Worm (Caenorhabditis elegans) whole organism, late embryonic: ENCODE measurements around the gene F58D2.2.

Experiments
- C38D4.7 ChIP-seq: fragments of 200-800 bp; sonication (Bioruptor generic); optimal IDR thresholded peaks from 2 replicates; lab custom pipeline; 2018; ENCODE audit warnings: mild to moderate bottlenecking, missing genetic modification characterization, moderate library complexity, missing compliant biosample characterization
- K02D7.2 ChIP-seq: sonication (generic microtip); optimal IDR thresholded peaks from 2 replicates; lab custom pipeline; 2017; ENCODE audit warnings: mild to moderate bottlenecking, missing genetic modification characterization, missing compliant biosample characterization
- K09A11.1 ChIP-seq: sonication (generic microtip); optimal IDR thresholded peaks from 2 replicates; lab custom pipeline; 2017; ENCODE audit warnings: antibody characterized with exemption, mild to moderate bottlenecking, missing genetic modification characterization, missing compliant biosample characterization; ENCODE audit not compliant: insufficient read depth
- T23F11.4 ChIP-seq: fragments of 200-800 bp; sonication (Bioruptor generic); optimal IDR thresholded peaks from 2 replicates; lab custom pipeline; 2018; ENCODE audit warnings: mild to moderate bottlenecking, missing genetic modification characterization, missing compliant biosample characterization
- ceh-18 ChIP-seq: sonication (generic microtip); optimal IDR thresholded peaks from 2 replicates; lab custom pipeline; 2016; ENCODE audit warnings: missing genetic modification characterization, missing compliant biosample characterization
- ceh-2 ChIP-seq: sonication (generic microtip); optimal IDR thresholded peaks from 2 replicates; lab custom pipeline; 2016; ENCODE audit warnings: missing genotype, missing genetic modification characterization, missing compliant biosample characterization
- ceh-24 ChIP-seq: sonication (generic microtip); optimal IDR thresholded peaks from 2 replicates; lab custom pipeline; 2016; ENCODE audit warnings: mild to moderate bottlenecking, missing genetic modification characterization, missing compliant biosample characterization
- ceh-30 ChIP-seq: fragments of 150-350 bp; optimal IDR thresholded peaks from 2 replicates; lab custom pipeline; 2014; ENCODE audit warnings: missing biosample characterization, missing genetic modification characterization
- ceh-31 ChIP-seq: sonication (generic microtip); optimal IDR thresholded peaks from 2 replicates; lab custom pipeline; 2016; ENCODE audit warnings: missing genetic modification characterization, missing compliant biosample characterization
- ceh-34 ChIP-seq: sonication (generic microtip); optimal IDR thresholded peaks from 2 replicates; lab custom pipeline; 2016; ENCODE audit warnings: mild to moderate bottlenecking, missing genetic modification characterization, missing compliant biosample characterization
- ceh-9 ChIP-seq: sonication (generic microtip); optimal IDR thresholded peaks from 2 replicates; lab custom pipeline; 2016; ENCODE audit warnings: mild to moderate bottlenecking, missing genetic modification characterization, inconsistent platforms, missing compliant biosample characterization
- che-1 ChIP-seq: sonication (generic microtip); optimal IDR thresholded peaks from 2 replicates; lab custom pipeline; 2016; ENCODE audit warnings: mild to moderate bottlenecking, missing genetic modification characterization, missing compliant biosample characterization
- dmd-4 ChIP-seq: sonication (generic microtip); optimal IDR thresholded peaks from 2 replicates; lab custom pipeline; 2016; ENCODE audit warnings: borderline replicate concordance, missing genetic modification characterization, missing compliant biosample characterization
- ets-4 ChIP-seq: sonication (generic microtip); optimal IDR thresholded peaks from 2 replicates; lab custom pipeline; 2016; ENCODE audit warnings: missing genetic modification characterization, missing compliant biosample characterization
- fax-1 ChIP-seq: sonication (generic microtip); optimal IDR thresholded peaks from 2 replicates; lab custom pipeline; 2016; ENCODE audit warnings: missing genotype, missing genetic modification characterization, missing compliant biosample characterization
- fkh-6 ChIP-seq: sonication (generic microtip); optimal IDR thresholded peaks from 2 replicates; lab custom pipeline; 2016; ENCODE audit warnings: missing genetic modification characterization, missing compliant biosample characterization
- gmeb-2 ChIP-seq: sonication (generic microtip); optimal IDR thresholded peaks from 2 replicates; lab custom pipeline; 2016; ENCODE audit warnings: missing genetic modification characterization, inconsistent platforms, missing compliant biosample characterization
- hlh-13 ChIP-seq: fragments of 200-800 bp; sonication (Bioruptor generic); optimal IDR thresholded peaks from 2 replicates; lab custom pipeline; 2018; ENCODE audit warnings: mild to moderate bottlenecking, missing genetic modification characterization, missing compliant biosample characterization
- hlh-6 ChIP-seq: sonication (generic microtip); optimal IDR thresholded peaks from 2 replicates; lab custom pipeline; 2016; ENCODE audit warnings: missing genotype, missing genetic modification characterization, missing compliant biosample characterization
- lim-6 ChIP-seq: sonication (generic microtip); optimal IDR thresholded peaks from 2 replicates; lab custom pipeline; 2016; ENCODE audit warnings: missing genetic modification characterization, missing compliant biosample characterization
- lin-11 ChIP-seq: fragments of 200-800 bp; sonication (Bioruptor generic); optimal IDR thresholded peaks from 2 replicates; lab custom pipeline; 2018; ENCODE audit warnings: mild to moderate bottlenecking, missing genetic modification characterization, missing compliant biosample characterization
- madf-2 ChIP-seq: sonication (generic microtip); optimal IDR thresholded peaks from 2 replicates; lab custom pipeline; 2017; ENCODE audit warnings: missing genetic modification characterization, missing compliant biosample characterization
- nhr-11 ChIP-seq: fragments of 150-350 bp; optimal IDR thresholded peaks from 2 replicates; lab custom pipeline; 2014; ENCODE audit warnings: missing biosample characterization, missing genetic modification characterization
- npax-4 ChIP-seq: sonication (generic microtip); optimal IDR thresholded peaks from 2 replicates; lab custom pipeline; 2016; ENCODE audit warnings: missing genetic modification characterization, missing compliant biosample characterization
- odd-2 ChIP-seq: sonication (generic microtip); optimal IDR thresholded peaks from 2 replicates; lab custom pipeline; 2017; ENCODE audit warnings: antibody characterized with exemption, mild to moderate bottlenecking, missing genetic modification characterization, missing compliant biosample characterization
- pat-9 ChIP-seq: fragments of 200-800 bp; sonication (Bioruptor generic); optimal IDR thresholded peaks from 2 replicates; lab custom pipeline; 2018; ENCODE audit warnings: mild to moderate bottlenecking, missing genetic modification characterization, moderate library complexity, missing compliant biosample characterization
- pha-2 ChIP-seq: sonication (generic microtip); optimal IDR thresholded peaks from 2 replicates; lab custom pipeline; 2017; ENCODE audit warnings: mild to moderate bottlenecking, missing genetic modification characterization, missing compliant biosample characterization
- ref-2 ChIP-seq: sonication (generic microtip); optimal IDR thresholded peaks from 2 replicates; lab custom pipeline; 2016; ENCODE audit warnings: missing genetic modification characterization, missing compliant biosample characterization
- rnt-1 ChIP-seq: sonication (generic microtip); optimal IDR thresholded peaks from 2 replicates; lab custom pipeline; 2016; ENCODE audit warnings: missing genetic modification characterization, missing compliant biosample characterization
- syd-9 ChIP-seq: sonication (generic microtip); optimal IDR thresholded peaks from 2 replicates; lab custom pipeline; 2016; ENCODE audit warnings: mild to moderate bottlenecking, missing genetic modification characterization, moderate library complexity, missing compliant biosample characterization
- tbx-2 ChIP-seq: sonication (generic microtip); optimal IDR thresholded peaks from 2 replicates; lab custom pipeline; 2016; ENCODE audit warnings: missing genetic modification characterization, missing compliant biosample characterization
- tbx-7 ChIP-seq: sonication (generic microtip); optimal IDR thresholded peaks from 2 replicates; lab custom pipeline; 2016; ENCODE audit warnings: missing genotype, missing genetic modification characterization, missing compliant biosample characterization
- ttx-3 ChIP-seq: sonication (generic microtip); optimal IDR thresholded peaks from 2 replicates; lab custom pipeline; 2016; ENCODE audit warnings: missing genetic modification reagents, missing genetic modification characterization, missing compliant biosample characterization
- unc-3 ChIP-seq, 2 experiments: fragments of 200-800 bp in 1 of 2; sonication (Bioruptor generic) in 1 of 2; sonication (generic microtip) in 1 of 2; conservative IDR thresholded peaks in 1 of 2; optimal IDR thresholded peaks in 1 of 2; 2 replicates each; pipeline versions ENCODE4 v1.3.6 to Lab custom; 2016 to 2022; ENCODE audit warnings: missing compliant biosample characterization in 2 of 2, missing genetic modification characterization in 2 of 2, missing genetic modification reagents in 1 of 2
- unc-55 ChIP-seq: sonication (generic microtip); optimal IDR thresholded peaks from 2 replicates; lab custom pipeline; 2017; ENCODE audit warnings: missing biosample characterization, missing genetic modification reagents, missing genetic modification characterization
- zip-5 ChIP-seq: sonication (generic microtip); optimal IDR thresholded peaks from 2 replicates; lab custom pipeline; 2016; ENCODE audit warnings: missing genetic modification characterization, missing compliant biosample characterization
- ztf-16 ChIP-seq: sonication (generic microtip); optimal IDR thresholded peaks from 2 replicates; lab custom pipeline; 2017; ENCODE audit warnings: missing genetic modification characterization, missing compliant biosample characterization

The F58D2.2 gene

ce11 chrIV:13170241-13170640 lies 19.3 kb upstream of the F58D2.2 start, which contains the start of gene nas-14:
nas-14 (plus strand) TSS chrIV:13170541.
- no peak for TF ChIP-seq madf-2 (tag; lab: Kevin White, UChicago)
- no peak for TF ChIP-seq K02D7.2 (tag; lab: Kevin White, UChicago)
- TF ChIP-seq nhr-11 (tag; lab: Kevin White, UChicago): no peak
- no peak for TF ChIP-seq dmd-4
- TF ChIP-seq ceh-30: no peak
- TF ChIP-seq ref-2 (tag; lab: Kevin White, UChicago): no peak
- TF ChIP-seq ets-4 (tag; lab: Kevin White, UChicago): no peak
- TF ChIP-seq hlh-13: no peak
- TF ChIP-seq che-1 (tag; lab: Kevin White, UChicago): no peak

ce11 chrIV:13173359-13173758 lies 16.2 kb upstream of the F58D2.2 start:
- no peak for TF ChIP-seq ztf-16 (tag; lab: Kevin White, UChicago)
- TF ChIP-seq hlh-6 (tag; lab: Kevin White, UChicago): no peak
- TF ChIP-seq ttx-3 (tag; lab: Kevin White, UChicago): no peak
- TF ChIP-seq T23F11.4 (GFP tag; lab: Kevin White, UChicago): no peak
- TF ChIP-seq unc-55 (GFP tag; lab: Kevin White, UChicago): no peak
- no peak for TF ChIP-seq tbx-7 (tag; lab: Kevin White, UChicago)
- no peak for TF ChIP-seq ceh-24
- no peak for TF ChIP-seq fax-1
- no peak for TF ChIP-seq ceh-9
- TF ChIP-seq K09A11.1 (tag; lab: Kevin White, UChicago): no peak

DNA sequence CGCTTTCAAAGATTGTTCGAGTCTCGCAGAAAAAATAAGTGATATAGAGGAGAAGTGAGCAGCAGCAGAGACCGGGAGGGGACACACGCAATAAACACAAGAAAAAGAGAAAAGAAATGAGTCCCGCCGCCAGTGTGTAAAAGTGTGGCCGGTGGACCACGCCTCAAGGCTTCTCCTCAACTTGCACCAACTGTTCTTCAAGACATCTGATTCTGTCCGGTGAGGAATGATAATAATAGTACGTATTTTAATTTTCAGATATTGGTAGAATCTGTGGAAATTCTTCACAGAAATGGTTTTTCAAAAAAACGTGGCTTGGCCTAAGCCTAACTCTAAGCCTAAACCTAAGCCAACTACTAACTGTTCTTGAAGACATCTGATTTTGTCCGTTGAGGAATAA lies 10.3 kb upstream of the F58D2.2 start, which contains the start of gene lev-1:
Gene lev-1, minus strand, starts transcription at position 101 of the 400 bp plus-strand sequence.
- TF ChIP-seq ceh-34 (tag; lab: Kevin White, UChicago): no peak
- peak; percentile 22 for TF ChIP-seq ceh-18
- no peak for TF ChIP-seq npax-4 (tag; lab: Kevin White, UChicago)
- no peak for TF ChIP-seq fkh-6 (tag; lab: Kevin White, UChicago)
- TF ChIP-seq pat-9 (tag; lab: Kevin White, UChicago): no peak
- TF ChIP-seq dmd-4: no peak
- TF ChIP-seq ref-2 (tag; lab: Kevin White, UChicago): no peak
- TF ChIP-seq zip-5 (tag; lab: Kevin White, UChicago): no peak

ce11 chrIV:13180723-13181122 lies 8.8 kb upstream of the F58D2.2 start, which contains the start of gene F58D2.3:
F58D2.3 (minus strand) TSS chrIV:13180823.
- TF ChIP-seq nhr-11 (tag; lab: Kevin White, UChicago): no peak
- no peak for TF ChIP-seq rnt-1 (tag; lab: Kevin White, UChicago)
- no peak for TF ChIP-seq lim-6 (tag; lab: Kevin White, UChicago)
- no peak for TF ChIP-seq pha-2 (tag; lab: Kevin White, UChicago)
- TF ChIP-seq unc-3 (GFP tag; conservative IDR thresholded peaks at IDR 0.05; lab: Robert Waterston, UW): no peak
- TF ChIP-seq unc-3 (tag; optimal IDR thresholded peaks at IDR 0.05; lab: Kevin White, UChicago): no peak
- no peak for TF ChIP-seq ttx-3 (tag; lab: Kevin White, UChicago)
- no peak for TF ChIP-seq gmeb-2 (tag; lab: Kevin White, UChicago)
- no peak for TF ChIP-seq syd-9 (tag; lab: Kevin White, UChicago)
- TF ChIP-seq ceh-2 (tag; lab: Kevin White, UChicago): no peak
- TF ChIP-seq ztf-16 (tag; lab: Kevin White, UChicago): no peak
- TF ChIP-seq fkh-6 (tag; lab: Kevin White, UChicago): no peak
- no peak for TF ChIP-seq odd-2 (tag; lab: Kevin White, UChicago)
- no peak for TF ChIP-seq ceh-31 (tag; lab: Kevin White, UChicago)
- TF ChIP-seq tbx-2 (tag; lab: Kevin White, UChicago): no peak
- no peak for TF ChIP-seq C38D4.7 (GFP tag; lab: Kevin White, UChicago)
- TF ChIP-seq ceh-18: no peak
- TF ChIP-seq lin-11 (tag; lab: Kevin White, UChicago): no peak
- no peak for TF ChIP-seq unc-55 (GFP tag; lab: Kevin White, UChicago)
- TF ChIP-seq, all 69 proteins: peak for 0
